Worm (Caenorhabditis elegans) whole organism, dauer: Measurements from ENCODE around the gene C52E2.3.
"Not testable (repeated sequence)": the region's sequence is repeated elsewhere in the genome, so short reads cannot be mapped to it uniquely, and the experiment has no call there.

Experiments used
- unc-62 ChIP-seq: sonication (generic microtip); optimal IDR thresholded peaks from 2 replicates; lab custom pipeline; 2017; ENCODE audit warnings: missing biosample characterization, missing genetic modification reagents, missing genetic modification characterization

The C52E2.3 gene

DNA sequence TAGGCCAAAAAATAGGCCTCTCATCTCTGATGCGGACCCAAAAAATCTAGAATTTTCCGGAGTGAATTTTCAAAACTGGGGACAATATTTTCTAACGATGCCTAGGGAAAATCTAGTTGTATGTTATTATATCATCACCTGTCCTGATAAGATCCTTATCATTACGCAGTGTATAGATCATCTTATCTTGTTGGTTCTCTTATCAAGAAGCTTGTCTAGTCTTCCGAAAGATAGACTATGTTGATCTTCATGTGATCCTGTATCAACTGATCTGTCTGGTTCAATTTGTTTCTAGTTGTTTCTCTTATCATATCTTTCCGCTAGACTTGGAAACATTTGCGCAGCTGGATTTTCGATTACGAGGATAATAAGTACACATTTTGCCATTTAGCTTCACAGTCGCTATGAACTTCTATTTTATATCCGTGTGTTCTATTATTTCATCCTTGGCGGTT is at the start of gene C52E2.3:
Gene C52E2.3 (plus strand): TSS at position 405 of the 455 bp plus-strand sequence.
- no peak for TF ChIP-seq unc-62 (GFP tag; lab: Kevin White, UChicago)

DNA sequence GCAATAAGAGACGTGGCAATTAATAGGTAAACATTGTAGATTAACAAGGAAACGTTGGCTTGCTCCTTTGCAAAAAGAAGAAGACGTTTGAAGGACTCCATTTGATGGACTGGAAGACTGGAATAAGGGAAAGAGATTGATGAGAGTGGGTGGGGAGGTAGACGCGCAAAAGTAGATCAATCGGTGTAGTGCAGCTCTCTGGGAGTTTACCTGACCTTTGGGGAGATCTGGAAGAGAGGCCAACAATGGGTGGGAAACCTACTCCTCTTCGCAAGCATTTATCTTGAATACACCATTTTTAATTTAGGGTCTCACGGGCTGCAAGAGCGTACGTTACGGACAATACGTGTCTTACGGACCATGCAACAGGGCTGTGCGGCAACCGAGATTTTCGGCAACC is 44.7 kb upstream of the C52E2.3 start, which contains the start of gene C08F1.12:
Gene C08F1.12 (minus strand): TSS at position 101 of the 400 bp plus-strand sequence.
- no peak for TF ChIP-seq unc-62 (GFP tag; lab: Kevin White, UChicago)

DNA sequence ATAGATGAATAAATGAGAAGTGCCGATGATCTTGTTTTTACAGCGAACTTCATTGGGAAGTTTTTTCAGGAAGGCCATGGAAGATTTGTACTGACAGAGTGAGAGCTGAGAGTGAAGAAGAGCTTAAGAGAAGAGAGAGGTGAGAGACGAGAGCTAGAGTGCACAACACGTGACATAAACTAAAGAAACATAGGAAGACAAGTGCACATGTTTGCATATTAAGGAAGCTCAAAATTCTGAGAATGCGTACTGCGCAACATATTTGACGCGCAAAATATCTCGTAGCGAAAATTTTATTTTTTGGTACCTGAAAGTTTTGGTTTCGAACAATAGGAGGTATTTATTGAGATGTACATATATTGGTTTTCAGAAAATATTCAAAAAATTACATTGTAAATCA is 42.8 kb upstream of the C52E2.3 start, which contains the start of gene C08F1.8:
Gene C08F1.8 (minus strand): TSS at position 101 of the 400 bp plus-strand sequence.
- TF ChIP-seq unc-62 (GFP tag; lab: Kevin White, UChicago) = no peak

DNA sequence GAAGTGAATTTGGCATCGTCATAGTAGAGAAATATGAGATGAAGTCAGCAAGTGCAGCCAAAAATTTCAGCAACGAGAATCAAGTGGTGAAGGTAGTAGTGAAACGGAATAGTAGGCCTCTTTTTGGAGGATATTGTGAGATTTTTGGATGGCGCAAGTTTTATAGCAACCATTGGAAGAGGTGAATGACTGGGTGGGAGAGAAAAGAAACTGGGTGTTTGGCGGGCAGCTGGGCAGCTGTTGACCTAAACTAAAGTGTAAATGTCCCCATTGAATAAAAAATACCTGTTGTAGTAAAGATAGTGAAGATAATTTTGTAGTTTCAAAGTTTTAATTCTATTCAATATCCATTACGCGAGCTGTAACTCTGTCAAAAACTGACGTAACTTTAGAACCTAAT is 35.0 kb upstream of the C52E2.3 start:
- TF ChIP-seq unc-62 (GFP tag; lab: Kevin White, UChicago) = no peak

DNA sequence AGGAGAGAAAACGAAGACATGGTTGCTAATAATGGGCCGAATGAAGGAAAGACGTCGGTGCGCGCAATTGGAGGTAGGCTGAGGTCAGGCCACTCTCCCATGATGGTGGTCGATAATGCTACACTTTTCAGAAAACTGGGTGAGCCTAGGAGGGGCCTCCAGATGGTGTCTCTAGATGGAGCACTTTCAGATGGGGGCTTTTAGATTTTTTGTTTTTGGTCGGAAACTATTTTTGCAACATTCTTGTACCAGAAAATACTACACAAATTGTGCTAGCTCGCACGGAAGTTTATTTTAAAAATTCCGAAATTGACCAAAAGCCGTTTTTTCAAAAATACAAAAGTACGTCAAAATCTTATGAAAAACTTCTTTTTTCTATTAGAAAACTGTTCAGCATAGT is 32.7 kb upstream of the C52E2.3 start, which contains the start of gene fbxb-10:
Gene fbxb-10 (minus strand): TSS at position 101 of the 400 bp plus-strand sequence.
- no peak for TF ChIP-seq unc-62 (GFP tag; lab: Kevin White, UChicago)

DNA sequence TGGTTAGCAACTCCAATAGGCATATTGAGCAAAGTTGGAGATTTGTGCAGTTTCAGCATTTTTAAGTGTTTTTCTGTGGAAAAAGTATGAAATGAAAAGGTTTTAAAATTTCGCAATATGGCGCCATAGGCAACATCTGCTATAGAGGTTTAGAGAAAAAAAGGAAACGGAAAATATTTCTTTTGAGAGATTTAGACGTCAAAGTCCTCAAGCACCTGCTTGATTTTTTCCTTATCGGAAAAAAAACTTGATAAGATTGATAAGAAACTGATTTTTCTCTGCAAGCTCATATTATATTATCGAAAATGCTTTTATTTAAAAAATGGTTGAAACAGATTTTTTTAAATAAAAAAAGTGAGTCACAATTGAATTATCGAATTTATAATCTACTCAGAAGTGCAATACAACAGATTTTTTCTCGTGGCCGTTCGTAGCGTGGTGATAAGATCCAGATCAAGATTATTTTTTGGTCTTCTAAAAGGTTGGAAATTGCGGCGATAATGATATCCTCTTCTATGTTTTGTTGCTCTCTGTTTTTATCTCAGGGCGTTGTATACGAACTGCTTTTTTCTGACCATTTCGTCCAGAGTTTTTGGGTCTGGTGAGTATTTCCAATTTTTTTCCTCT is 31.0 kb upstream of the C52E2.3 start, which contains the start of gene fbxc-19:
Gene fbxc-19 (plus strand): TSS at position 536 of the 627 bp plus-strand sequence.
- no peak for TF ChIP-seq unc-62 (GFP tag; lab: Kevin White, UChicago)

DNA sequence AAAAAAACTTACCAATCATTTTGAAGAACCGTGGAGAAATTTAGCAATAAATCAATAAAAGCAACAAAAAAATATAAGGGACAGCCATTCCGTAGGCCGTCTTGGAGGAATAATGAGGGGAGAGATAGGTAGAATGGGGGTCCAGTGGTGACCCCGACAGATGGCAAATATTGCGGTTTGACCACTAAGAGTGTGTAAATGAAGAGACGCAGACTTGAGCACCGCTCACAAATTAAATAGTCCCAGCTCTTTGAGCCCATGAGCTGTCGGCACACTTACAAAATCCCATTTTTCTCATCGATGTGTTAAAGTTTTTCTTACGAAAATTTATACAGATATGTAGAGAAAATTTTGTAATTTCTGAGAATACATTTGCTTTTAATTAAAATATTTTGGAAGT is 30.3 kb upstream of the C52E2.3 start, which contains the start of gene fbxa-3:
Gene fbxa-3 (minus strand): TSS at position 101 of the 400 bp plus-strand sequence.
- TF ChIP-seq unc-62 (GFP tag; lab: Kevin White, UChicago) = no peak

DNA sequence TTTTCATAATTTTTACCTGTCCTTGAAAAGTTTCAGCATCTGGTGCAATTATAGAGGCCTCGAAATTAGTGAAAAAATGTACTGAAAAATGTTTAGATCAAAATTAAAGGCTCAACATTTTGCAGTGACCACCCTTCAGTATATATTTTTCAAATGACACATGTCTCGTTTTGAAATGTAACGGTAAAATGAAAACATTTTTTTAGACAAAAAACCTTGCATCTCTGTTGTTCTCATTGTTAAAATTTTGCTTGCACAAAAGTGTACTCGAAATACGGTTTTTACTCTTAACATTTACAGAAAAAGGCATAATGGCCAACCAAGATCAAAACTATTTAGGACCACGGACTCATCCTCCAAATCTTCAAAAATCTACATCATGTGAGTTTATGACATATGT is 26.7 kb upstream of the C52E2.3 start, which contains the start of gene math-41:
Gene math-41 (plus strand): TSS at position 301 of the 400 bp plus-strand sequence.
- TF ChIP-seq unc-62 (GFP tag; lab: Kevin White, UChicago) = not testable (repeated sequence)

DNA sequence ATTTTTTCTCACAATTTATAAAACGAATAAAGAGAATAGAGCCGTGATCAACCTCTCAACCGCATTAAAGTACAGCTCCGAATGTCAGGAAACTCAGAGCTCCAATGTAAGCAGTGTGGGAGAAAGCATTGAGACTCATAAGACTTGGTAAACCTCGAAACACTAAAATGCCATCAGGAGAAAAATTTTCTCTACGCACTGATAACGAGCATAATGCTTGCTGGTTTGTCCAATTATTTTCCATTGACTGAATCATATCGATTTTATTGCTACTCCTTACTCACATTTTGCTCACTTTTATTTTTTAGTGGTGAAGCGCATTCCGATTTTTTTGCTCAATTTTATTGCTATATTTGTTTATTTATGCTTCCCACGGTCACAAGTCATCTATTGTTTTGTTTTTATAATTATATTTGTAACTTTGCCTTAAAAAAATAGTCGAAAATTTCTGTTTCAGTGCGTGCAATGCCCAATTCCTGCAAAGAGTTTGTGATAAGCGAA is 20.8 kb upstream of the C52E2.3 start, which contains the start of gene math-40:
Gene math-40 (plus strand): TSS at position 451 of the 501 bp plus-strand sequence.
- TF ChIP-seq unc-62 (GFP tag; lab: Kevin White, UChicago) = no peak

DNA sequence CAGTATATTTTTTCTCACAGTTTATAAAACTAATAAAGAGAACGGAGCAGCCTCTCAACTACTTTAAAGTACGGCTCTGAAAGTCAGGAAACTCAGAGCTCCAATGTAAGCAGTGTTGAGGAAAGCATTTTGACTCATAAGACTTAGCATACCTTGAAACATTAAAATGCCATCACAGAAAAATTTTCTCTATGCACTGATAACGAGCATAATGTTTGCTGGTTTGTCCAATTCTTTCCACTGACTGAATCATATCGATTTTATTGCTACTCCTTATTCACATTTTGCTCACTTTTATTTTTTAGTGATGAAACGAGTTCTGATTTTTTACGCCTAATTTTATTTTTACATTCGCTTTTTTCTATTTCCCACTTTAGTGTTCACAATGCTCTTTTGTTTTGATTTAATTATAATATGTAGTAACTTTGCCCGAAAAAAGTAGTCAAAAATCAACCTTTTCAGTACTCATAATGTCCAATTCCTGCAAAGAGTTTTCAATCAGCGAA is 19.1 kb upstream of the C52E2.3 start, which contains the start of gene math-39:
Gene math-39 (plus strand): TSS at position 456 of the 506 bp plus-strand sequence.
- TF ChIP-seq unc-62 (GFP tag; lab: Kevin White, UChicago) = no peak

DNA sequence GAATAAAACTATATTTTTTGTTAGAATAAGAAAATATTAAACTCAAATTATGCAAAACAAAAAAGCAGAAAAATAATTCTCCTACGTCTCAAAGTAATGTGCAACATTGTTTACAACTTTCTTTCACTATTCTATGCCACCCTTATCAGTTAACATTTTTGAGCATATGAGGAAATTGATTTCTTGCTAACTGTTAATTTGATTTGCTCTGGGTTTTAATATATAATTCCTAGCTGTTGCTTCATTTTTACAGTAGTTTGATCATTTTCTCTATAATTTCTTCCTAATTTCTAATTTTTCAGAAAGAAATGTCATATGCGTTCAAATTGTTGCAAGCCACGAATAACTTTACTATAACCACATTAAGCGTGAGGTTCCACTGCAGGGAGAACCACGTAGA is 14.8 kb upstream of the C52E2.3 start, which contains the start of gene T08E11.1:
Gene T08E11.1 (plus strand): TSS at position 301 of the 400 bp plus-strand sequence.
- TF ChIP-seq unc-62 (GFP tag; lab: Kevin White, UChicago) = no peak

DNA sequence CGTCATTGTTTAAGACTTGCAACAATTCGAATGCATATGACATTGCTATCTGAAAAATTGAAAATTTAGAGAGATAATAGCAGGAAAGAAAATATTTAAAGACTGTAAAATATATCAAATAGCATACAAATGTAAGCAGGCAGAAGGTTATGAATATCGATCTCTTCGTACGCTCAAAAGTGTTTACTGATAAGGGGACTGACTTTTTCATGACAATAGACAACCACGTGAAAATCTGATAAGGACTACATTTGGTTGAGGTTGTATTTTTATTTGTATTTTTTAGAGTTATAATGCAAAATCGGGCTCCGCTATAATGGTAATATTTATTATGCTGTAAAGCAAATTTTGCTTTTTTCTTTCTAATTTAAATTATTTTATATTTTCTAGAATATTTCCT is 8.2 kb upstream of the C52E2.3 start, which contains the start of the genes C52E2.5 and C52E2.4:
Gene C52E2.5 (minus strand): TSS at position 43 of the 400 bp plus-strand sequence.
Gene C52E2.4 (plus strand): TSS at position 252 of the 400 bp plus-strand sequence.
- no peak for TF ChIP-seq unc-62 (GFP tag; lab: Kevin White, UChicago)

DNA sequence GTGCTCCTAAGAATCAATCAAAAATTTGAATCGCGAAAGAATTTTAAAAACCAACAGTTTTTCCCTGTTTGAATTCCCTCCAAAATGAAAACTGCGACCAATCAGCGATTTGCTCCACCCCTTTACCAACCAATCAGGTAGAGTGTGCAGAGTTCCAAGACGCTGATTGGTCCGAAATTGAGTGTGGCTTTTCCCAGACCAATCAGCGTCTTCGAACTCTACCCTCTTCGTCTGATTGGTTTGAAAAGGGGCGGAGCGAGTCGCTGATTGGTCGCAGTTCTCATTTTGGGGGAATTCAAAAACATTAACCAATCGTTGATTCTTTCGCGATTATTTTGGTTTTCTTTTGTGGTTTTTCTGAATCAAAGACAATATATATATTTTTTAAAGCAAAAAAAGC is 6.5 kb upstream of the C52E2.3 start:
- TF ChIP-seq unc-62 (GFP tag; lab: Kevin White, UChicago) = no peak

DNA sequence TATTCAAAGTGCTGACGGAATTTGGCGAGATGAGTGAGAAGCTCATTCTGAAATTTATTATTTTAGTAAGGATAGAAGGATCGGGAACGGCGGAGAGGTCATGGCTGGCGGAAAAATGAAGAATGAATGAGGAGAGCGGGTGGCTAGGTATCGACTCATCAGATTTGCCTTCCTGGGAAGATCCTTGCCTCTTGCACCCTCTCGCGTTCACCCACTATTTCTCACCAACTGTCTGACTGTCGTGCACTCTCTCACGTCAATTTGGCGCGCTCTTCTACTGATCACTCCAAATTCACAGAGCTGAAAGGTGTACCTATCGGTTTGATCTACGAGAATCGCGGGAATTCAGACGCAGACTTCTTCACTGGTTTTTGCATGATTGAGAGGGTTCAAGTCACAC is 2.9 kb upstream of the C52E2.3 start, which contains the start of gene fbxb-97:
Gene fbxb-97 (minus strand): TSS at position 53 of the 400 bp plus-strand sequence.
- TF ChIP-seq unc-62 (GFP tag; lab: Kevin White, UChicago) = no peak

DNA sequence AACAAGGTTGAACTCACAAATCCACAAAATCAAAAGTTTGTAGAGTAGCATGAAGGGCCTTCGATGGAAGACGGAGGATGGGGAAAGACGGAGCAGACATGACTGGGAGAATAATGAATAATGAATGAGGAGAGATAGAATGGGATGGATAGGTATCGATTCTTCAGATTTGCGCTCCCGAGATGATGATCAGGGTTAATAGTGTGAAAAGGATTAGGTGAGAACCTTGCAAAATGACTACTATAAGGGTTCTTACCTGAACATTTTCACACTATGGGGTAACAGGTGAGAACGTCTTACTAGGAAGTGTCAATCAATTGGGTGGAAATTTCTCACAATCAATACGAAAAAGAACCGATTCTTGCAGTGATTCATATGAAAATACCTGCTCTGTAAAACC is 745 bp upstream of the C52E2.3 start, which contains the start of gene fbxb-96:
Gene fbxb-96 (minus strand): TSS at position 101 of the 400 bp plus-strand sequence.
- no peak for TF ChIP-seq unc-62 (GFP tag; lab: Kevin White, UChicago)

DNA sequence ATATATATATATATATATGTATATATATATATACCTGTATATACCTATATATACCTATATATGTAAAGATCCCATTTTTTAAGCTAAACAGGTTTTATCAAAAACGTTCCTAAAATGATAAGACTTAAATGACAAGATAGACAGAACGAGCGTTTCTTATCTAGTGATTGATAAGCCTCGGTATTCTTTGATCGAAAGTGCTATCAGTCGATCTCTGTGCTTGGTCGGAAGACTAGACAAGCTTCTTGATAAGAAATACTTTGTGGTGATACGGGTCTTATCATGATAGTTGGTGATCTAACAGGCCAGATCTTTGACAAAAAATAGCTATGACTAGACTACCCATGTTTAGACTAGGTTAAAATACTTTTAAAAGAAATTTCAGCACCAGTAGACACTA is 672 bp downstream of the C52E2.3 start:
- no peak for TF ChIP-seq unc-62 (GFP tag; lab: Kevin White, UChicago)
